Worm (Caenorhabditis elegans) whole organism, L3 larva: ENCODE measurements around the gene gpa-6.

Source experiments
- R02D3.7 ChIP-seq: fragments of 150-350 bp; optimal IDR thresholded peaks from 2 replicates; lab custom pipeline; 2014; ENCODE audit warnings: missing biosample characterization, missing genetic modification characterization
- ZK546.5 ChIP-seq: sonication (generic microtip); optimal IDR thresholded peaks from 2 replicates; lab custom pipeline; 2017; ENCODE audit warnings: missing biosample characterization, missing genetic modification characterization
- aly-2 ChIP-seq: fragments of 150-350 bp; optimal IDR thresholded peaks from 2 replicates; lab custom pipeline; 2014; ENCODE audit warnings: missing biosample characterization, missing genetic modification characterization
- ama-1 ChIP-seq: fragments of 150-350 bp; optimal IDR thresholded peaks from 2 replicates; lab custom pipeline; 2018
- ceh-16 ChIP-seq: sonication (generic microtip); optimal IDR thresholded peaks from 2 replicates; lab custom pipeline; 2017; ENCODE audit warnings: missing biosample characterization, missing genetic modification characterization
- ceh-82 ChIP-seq: fragments of 150-350 bp; optimal IDR thresholded peaks from 2 replicates; lab custom pipeline; 2014; ENCODE audit warnings: missing biosample characterization, missing genetic modification characterization
- ceh-9 ChIP-seq: sonication (generic microtip); optimal IDR thresholded peaks from 2 replicates; lab custom pipeline; 2018; ENCODE audit warnings: missing biosample characterization, missing genetic modification characterization
- daf-12 ChIP-seq: fragments of 150-350 bp; optimal IDR thresholded peaks from 2 replicates; lab custom pipeline; 2014; ENCODE audit warnings: missing biosample characterization, missing genetic modification reagents, missing genetic modification characterization
- egl-5 ChIP-seq: fragments of 150-350 bp; optimal IDR thresholded peaks from 2 replicates; lab custom pipeline; 2017; ENCODE audit warnings: missing biosample characterization, missing genetic modification reagents, missing genetic modification characterization, inconsistent platforms
- elt-1 ChIP-seq: fragments of 150-350 bp; optimal IDR thresholded peaks from 2 replicates; lab custom pipeline; 2014; ENCODE audit warnings: missing biosample characterization, missing genetic modification characterization
- elt-2 ChIP-seq: sonication (generic microtip); optimal IDR thresholded peaks from 2 replicates; lab custom pipeline; 2016; ENCODE audit warnings: missing genetic modification reagents, mild to moderate bottlenecking, missing genetic modification characterization, missing compliant biosample characterization
- elt-3 ChIP-seq, 3 experiments: fragments of 150-350 bp in 1 of 3; sonication (generic microtip) in 2 of 3; optimal IDR thresholded peaks; 2 replicates in 2 of 3; 4 replicates in 1 of 3; lab custom pipeline; 2014 to 2017; ENCODE audit warnings: missing biosample characterization in 3 of 3, missing genetic modification characterization in 3 of 3
- eor-1 ChIP-seq, 2 experiments: fragments of 150-350 bp; optimal IDR thresholded peaks; 2 replicates each; lab custom pipeline; 2014 to 2018; ENCODE audit warnings: missing biosample characterization in 2 of 2, missing genetic modification characterization in 2 of 2
- fkh-10 ChIP-seq: sonication (generic microtip); optimal IDR thresholded peaks from 2 replicates; lab custom pipeline; 2017; ENCODE audit warnings: missing biosample characterization, missing genetic modification reagents, missing genetic modification characterization
- fkh-2 ChIP-seq: fragments of 150-350 bp; optimal IDR thresholded peaks from 2 replicates; lab custom pipeline; 2014; ENCODE audit warnings: missing biosample characterization, missing genetic modification reagents, missing genetic modification characterization
- fos-1 ChIP-seq: fragments of 150-350 bp; optimal IDR thresholded peaks from 2 replicates; lab custom pipeline; 2014; ENCODE audit warnings: missing biosample characterization, missing genetic modification characterization
- hmg-11 ChIP-seq: sonication (generic microtip); optimal IDR thresholded peaks from 2 replicates; lab custom pipeline; 2016; ENCODE audit warnings: missing genetic modification characterization, missing compliant biosample characterization
- jun-1 ChIP-seq: fragments of 150-350 bp; optimal IDR thresholded peaks from 2 replicates; lab custom pipeline; 2014; ENCODE audit warnings: missing biosample characterization, missing genetic modification reagents, missing genetic modification characterization
- lin-15B ChIP-seq: fragments of 150-350 bp; optimal IDR thresholded peaks from 2 replicates; lab custom pipeline; 2014; ENCODE audit warnings: missing biosample characterization, missing genetic modification characterization
- lin-39 ChIP-seq: fragments of 150-350 bp; optimal IDR thresholded peaks from 2 replicates; lab custom pipeline; 2018; ENCODE audit warnings: missing biosample characterization, missing genetic modification reagents, missing genetic modification characterization
- lsy-12 ChIP-seq: sonication (generic microtip); optimal IDR thresholded peaks from 2 replicates; lab custom pipeline; 2016; ENCODE audit warnings: mild to moderate bottlenecking, missing genetic modification characterization, missing compliant biosample characterization
- mdl-1 ChIP-seq: fragments of 150-350 bp; optimal IDR thresholded peaks from 2 replicates; lab custom pipeline; 2014; ENCODE audit warnings: missing biosample characterization, missing genetic modification characterization
- nfya-1 ChIP-seq: sonication (generic microtip); optimal IDR thresholded peaks from 2 replicates; lab custom pipeline; 2017; ENCODE audit warnings: missing genetic modification characterization, mild to moderate bottlenecking, missing compliant biosample characterization, antibody characterized with exemption, moderate library complexity; ENCODE audit not compliant: insufficient read depth
- nhr-11 ChIP-seq: fragments of 150-350 bp; optimal IDR thresholded peaks from 2 replicates; lab custom pipeline; 2014; ENCODE audit warnings: missing biosample characterization, missing genetic modification characterization
- nhr-12 ChIP-seq: fragments of 150-350 bp; optimal IDR thresholded peaks from 2 replicates; lab custom pipeline; 2014; ENCODE audit warnings: missing biosample characterization, missing genetic modification characterization
- nhr-23 ChIP-seq: fragments of 150-350 bp; optimal IDR thresholded peaks from 2 replicates; lab custom pipeline; 2014; ENCODE audit warnings: missing biosample characterization, missing genetic modification reagents, missing genetic modification characterization
- nhr-237 ChIP-seq: fragments of 150-350 bp; optimal IDR thresholded peaks from 2 replicates; lab custom pipeline; 2014; ENCODE audit warnings: missing biosample characterization, missing genetic modification characterization
- nhr-25 ChIP-seq: sonication (generic microtip); optimal IDR thresholded peaks from 2 replicates; lab custom pipeline; 2017; ENCODE audit warnings: missing biosample characterization, missing genetic modification characterization
- nhr-28 ChIP-seq: fragments of 150-350 bp; optimal IDR thresholded peaks from 2 replicates; lab custom pipeline; 2014; ENCODE audit warnings: missing biosample characterization, missing genetic modification characterization
- nhr-43 ChIP-seq: sonication (generic microtip); optimal IDR thresholded peaks from 2 replicates; lab custom pipeline; 2016; ENCODE audit warnings: mild to moderate bottlenecking, missing genetic modification characterization, missing compliant biosample characterization; ENCODE audit not compliant: poor library complexity, severe bottlenecking
- nhr-67 ChIP-seq: fragments of 150-350 bp; optimal IDR thresholded peaks from 2 replicates; lab custom pipeline; 2014; ENCODE audit warnings: missing biosample characterization, missing genetic modification characterization
- nhr-76 ChIP-seq: fragments of 150-350 bp; sonication (generic microtip); optimal IDR thresholded peaks from 5 replicates; lab custom pipeline; 2014; ENCODE audit warnings: missing biosample characterization, missing genetic modification characterization
- nhr-77 ChIP-seq: fragments of 150-350 bp; optimal IDR thresholded peaks from 2 replicates; lab custom pipeline; 2014; ENCODE audit warnings: missing biosample characterization, missing genetic modification characterization
- pqm-1 ChIP-seq: fragments of 150-350 bp; optimal IDR thresholded peaks from 2 replicates; lab custom pipeline; 2017; ENCODE audit warnings: missing biosample characterization, missing genetic modification characterization, inconsistent platforms
- skn-1 ChIP-seq: fragments of 150-350 bp; optimal IDR thresholded peaks from 2 replicates; lab custom pipeline; 2014; ENCODE audit warnings: missing biosample characterization, missing genetic modification characterization
- snpc-4 ChIP-seq: fragments of 150-350 bp; optimal IDR thresholded peaks from 2 replicates; lab custom pipeline; 2014; ENCODE audit warnings: missing biosample characterization, missing genetic modification characterization
- tbx-2 ChIP-seq: sonication (generic microtip); optimal IDR thresholded peaks from 2 replicates; lab custom pipeline; 2016; ENCODE audit warnings: mild to moderate bottlenecking, missing genetic modification characterization, missing compliant biosample characterization
- unc-39 ChIP-seq: sonication (generic microtip); optimal IDR thresholded peaks from 4 replicates; lab custom pipeline; 2017; ENCODE audit warnings: missing biosample characterization, missing genetic modification characterization
- unc-62 ChIP-seq: fragments of 150-350 bp; sonication (generic microtip); optimal IDR thresholded peaks from 4 replicates; lab custom pipeline; 2014; ENCODE audit warnings: missing biosample characterization, missing genetic modification reagents, missing genetic modification characterization
- zag-1 ChIP-seq: fragments of 150-350 bp; optimal IDR thresholded peaks from 2 replicates; lab custom pipeline; 2014; ENCODE audit warnings: missing biosample characterization, missing genetic modification characterization
- ztf-11 ChIP-seq: fragments of 150-350 bp; optimal IDR thresholded peaks from 2 replicates; lab custom pipeline; 2014; ENCODE audit warnings: missing biosample characterization, missing genetic modification characterization
- ztf-4 ChIP-seq: fragments of 150-350 bp; optimal IDR thresholded peaks from 2 replicates; lab custom pipeline; 2014; ENCODE audit warnings: missing biosample characterization, missing genetic modification characterization

The gpa-6 gene

ce11 chrX:13202312-13202711, 11.3 kb downstream of the gpa-6 start:
- TF ChIP-seq ztf-11 (tag; lab: Kevin White, UChicago) (no peak), nhr-25 (tag; lab: Kevin White, UChicago) (no peak), nhr-76 (tag; lab: Kevin White, UChicago) (no peak), nhr-12 (tag; lab: Kevin White, UChicago) (no peak), nhr-67 (tag; lab: Kevin White, UChicago) (no peak), ZK546.5 (no peak), snpc-4 (tag; lab: Kevin White, UChicago) (no peak), R02D3.7 (tag; lab: Kevin White, UChicago) (no peak), fkh-2 (no peak)

- TF ChIP-seq lin-39 (tag; lab: Kevin White, UChicago) (peak; percentile 32), unc-39 (tag; lab: Kevin White, UChicago) (no peak)
These were observed 15.0 kb downstream of the gpa-6 start for ce11 chrX:13206011-13206410.

- TF ChIP-seq R02D3.7 (tag; lab: Kevin White, UChicago) = no peak
- TF ChIP-seq egl-5 = no peak
- TF ChIP-seq fos-1 (tag; lab: Kevin White, UChicago) = no peak
- peak; percentile 7 for TF ChIP-seq nfya-1
- TF ChIP-seq lsy-12 = no peak
- TF ChIP-seq lin-39 (tag; lab: Kevin White, UChicago) = peak; percentile 16
These were observed 15.9 kb downstream of the gpa-6 start for ce11 chrX:13206911-13207310.

ce11 chrX:13209026-13209425, 18.0 kb downstream of the gpa-6 start:
- no peak for TF ChIP-seq ama-1 (lab: Kevin White, UChicago)
- TF ChIP-seq elt-1 = no peak
- no peak for TF ChIP-seq daf-12 (tag; lab: Kevin White, UChicago)
- no peak for TF ChIP-seq nhr-28 (tag; lab: Kevin White, UChicago)
- TF ChIP-seq snpc-4 (tag; lab: Kevin White, UChicago) = no peak
- TF ChIP-seq ztf-4 (tag; lab: Kevin White, UChicago) = no peak
- TF ChIP-seq fkh-2 = no peak
- no peak for TF ChIP-seq ceh-9 (tag; lab: Kevin White, UChicago)
- TF ChIP-seq nhr-25 (tag; lab: Kevin White, UChicago) = no peak
- no peak for TF ChIP-seq ztf-11 (tag; lab: Kevin White, UChicago)
- TF ChIP-seq fkh-10 (GFP tag; lab: Kevin White, UChicago) = peak; percentile 1
- no peak for TF ChIP-seq nhr-237 (tag; lab: Kevin White, UChicago)
- no peak for TF ChIP-seq zag-1 (tag; lab: Kevin White, UChicago)
- peak; percentile 28 for TF ChIP-seq nfya-1
- no peak for TF ChIP-seq lin-15B (tag; lab: Kevin White, UChicago)

- TF ChIP-seq elt-3 (tag; optimal IDR thresholded peaks at IDR 0.05; lab: Kevin White, UChicago) (no peak), nhr-11 (tag; lab: Kevin White, UChicago) (peak; percentile 16), nhr-237 (tag; lab: Kevin White, UChicago) (no peak), elt-2 (tag; lab: Kevin White, UChicago) (no peak), nhr-77 (tag; lab: Kevin White, UChicago) (no peak), ceh-82 (no peak), elt-1 (no peak), skn-1 (tag; lab: Kevin White, UChicago) (no peak), ceh-16 (no peak), pqm-1 (no peak), nfya-1 (peak; percentile 73), fkh-2 (no peak), aly-2 (tag; lab: Kevin White, UChicago) (no peak), nhr-43 (tag; lab: Kevin White, UChicago) (no peak), nhr-67 (tag; lab: Kevin White, UChicago) (no peak), nhr-12 (tag; lab: Kevin White, UChicago) (no peak), zag-1 (tag; lab: Kevin White, UChicago) (no peak), nhr-76 (tag; lab: Kevin White, UChicago) (no peak), hmg-11 (tag; lab: Kevin White, UChicago) (peak; percentile 63), jun-1 (tag; lab: Kevin White, UChicago) (no peak), tbx-2 (tag; lab: Kevin White, UChicago) (no peak), nhr-25 (tag; lab: Kevin White, UChicago) (no peak), egl-5 (no peak), ceh-9 (tag; lab: Kevin White, UChicago) (no peak), lin-39 (tag; lab: Kevin White, UChicago) (peak; percentile 44), ztf-11 (tag; lab: Kevin White, UChicago) (no peak), eor-1 (tag; optimal IDR thresholded peaks at IDR 0.05; lab: Kevin White, UChicago) (no peak), unc-62 (GFP tag; lab: Kevin White, UChicago) (peak; percentile 21), fkh-10 (GFP tag; lab: Kevin White, UChicago) (peak; percentile 74), unc-39 (tag; lab: Kevin White, UChicago) (no peak), R02D3.7 (tag; lab: Kevin White, UChicago) (no peak), nhr-23 (tag; lab: Kevin White, UChicago) (no peak), mdl-1 (tag; lab: Kevin White, UChicago) (no peak)
- TF ChIP-seq, all 47 proteins: peak for 6
These were observed 19.5 kb downstream of the gpa-6 start for ce11 chrX:13210478-13210877.
